Fruit fly (Drosophila melanogaster) whole organism, wandering third instar larva: ENCODE measurements around the gene CG3841.
A peak's percentile ranks its signal among the peaks of the same experiment; 100 is the strongest.

Source experiments
- Abd-B ChIP-seq: fragments of >200 bp; optimal IDR thresholded peaks from 2 replicates; lab custom pipeline; 2017; ENCODE audit warnings: missing biosample characterization, missing genetic modification characterization
- CG32264 ChIP-seq: fragments of 200-800 bp; sonication (Bioruptor generic); optimal IDR thresholded peaks from 2 replicates; lab custom pipeline; 2016; ENCODE audit warnings: missing biosample characterization, missing genetic modification characterization
- CG9705 ChIP-seq: fragments of 200-800 bp; sonication (Bioruptor generic); optimal IDR thresholded peaks from 2 replicates; lab custom pipeline; 2018; ENCODE audit warnings: missing biosample characterization, mild to moderate bottlenecking, missing genetic modification characterization
- CrebA ChIP-seq: fragments of 200-800 bp; sonication (Bioruptor generic); optimal IDR thresholded peaks from 2 replicates; lab custom pipeline; 2016; ENCODE audit warnings: missing biosample characterization, mild to moderate bottlenecking, missing genetic modification characterization, borderline replicate concordance
- Dfd ChIP-seq: fragments of >200 bp; optimal IDR thresholded peaks from 2 replicates; lab custom pipeline; 2017; ENCODE audit warnings: missing biosample characterization, missing genetic modification characterization
- Dif ChIP-seq: fragments of 200-275, 200-300 bp; sonication (Bioruptor generic); optimal IDR thresholded peaks from 2 replicates; lab custom pipeline; 2018; ENCODE audit warnings: missing biosample characterization, missing genetic modification characterization; ENCODE audit not compliant: partially characterized antibody
- GATAd ChIP-seq: sonication (Bioruptor generic); optimal IDR thresholded peaks from 2 replicates; lab custom pipeline; 2016; ENCODE audit warnings: missing biosample characterization, missing genetic modification characterization
- HLH106 ChIP-seq: fragments of 200-800 bp; optimal IDR thresholded peaks from 3 replicates; lab custom pipeline; 2019; ENCODE audit warnings: missing biosample characterization, mild to moderate bottlenecking, missing genetic modification characterization, moderate library complexity
- Hnf4 ChIP-seq: fragments of 200-800 bp; sonication (Bioruptor generic); optimal IDR thresholded peaks from 2 replicates; lab custom pipeline; 2016; ENCODE audit warnings: missing biosample characterization, mild to moderate bottlenecking, missing genetic modification characterization
- Hr78 ChIP-seq: fragments of >200 bp; optimal IDR thresholded peaks from 2 replicates; lab custom pipeline; 2017; ENCODE audit warnings: missing biosample characterization, missing genetic modification characterization
- Hr83 ChIP-seq: fragments of 200-300 bp; sonication (Bioruptor generic); optimal IDR thresholded peaks from 2 replicates; lab custom pipeline; 2016; ENCODE audit warnings: missing biosample characterization, mild to moderate bottlenecking, missing genetic modification characterization, moderate library complexity; ENCODE audit not compliant: poor library complexity, severe bottlenecking
- Jra ChIP-seq: sonication (Bioruptor generic); optimal IDR thresholded peaks from 2 replicates; lab custom pipeline; 2016; ENCODE audit warnings: missing biosample characterization, missing genetic modification characterization
- Mio ChIP-seq: sonication (Bioruptor generic); optimal IDR thresholded peaks from 2 replicates; lab custom pipeline; 2016; ENCODE audit warnings: missing biosample characterization, missing genetic modification characterization
- Myc ChIP-seq: fragments of >200 bp; optimal IDR thresholded peaks from 2 replicates; lab custom pipeline; 2017
- N ChIP-seq: fragments of >200 bp; optimal IDR thresholded peaks from 2 replicates; lab custom pipeline; 2018; ENCODE audit warnings: missing biosample characterization, missing external identifiers, missing genetic modification characterization
- OdsH ChIP-seq: fragments of 200-800 bp; sonication (Bioruptor generic); optimal IDR thresholded peaks from 2 replicates; lab custom pipeline; 2016; ENCODE audit warnings: missing biosample characterization, mild to moderate bottlenecking, missing genetic modification characterization
- Rel ChIP-seq, 2 experiments: fragments of 200-800 bp; sonication (Bioruptor generic) in 1 of 2; optimal IDR thresholded peaks; 2 replicates in 1 of 2; 3 replicates in 1 of 2; lab custom pipeline; 2016 to 2019; ENCODE audit warnings: mild to moderate bottlenecking in 2 of 2, missing biosample characterization in 2 of 2, missing genetic modification characterization in 2 of 2, moderate library complexity in 1 of 2
- Sp1 ChIP-seq: fragments of 200-800 bp; sonication (Bioruptor generic); optimal IDR thresholded peaks from 3 replicates; lab custom pipeline; 2019; ENCODE audit warnings: missing biosample characterization, mild to moderate bottlenecking, missing genetic modification characterization, moderate library complexity
- Vsx2 ChIP-seq: fragments of 200-300, 225-300 bp; sonication (Bioruptor generic); optimal IDR thresholded peaks from 2 replicates; lab custom pipeline; 2018; ENCODE audit warnings: missing biosample characterization, missing genetic modification characterization; ENCODE audit not compliant: partially characterized antibody
- br ChIP-seq: fragments of 200-800 bp; sonication (Bioruptor generic); optimal IDR thresholded peaks from 2 replicates; lab custom pipeline; 2016; ENCODE audit warnings: missing biosample characterization, missing genetic modification characterization
- brk ChIP-seq: fragments of 200-800 bp; sonication (Bioruptor generic); optimal IDR thresholded peaks from 2 replicates; lab custom pipeline; 2016; ENCODE audit warnings: missing biosample characterization, mild to moderate bottlenecking, missing genetic modification characterization
- dl ChIP-seq, 2 experiments: fragments of 175-275, 200-275 bp in 1 of 2; fragments of 200-275 bp in 1 of 2; sonication (Bioruptor generic); optimal IDR thresholded peaks; lab custom pipeline; 2018; ENCODE audit warnings: mild to moderate bottlenecking in 2 of 2, missing biosample characterization in 2 of 2, missing genetic modification characterization in 2 of 2, moderate library complexity in 2 of 2; ENCODE audit not compliant: partially characterized antibody in 2 of 2, insufficient read depth in 1 of 2
- dmrt93B ChIP-seq: fragments of 200-800 bp; sonication (Bioruptor generic); optimal IDR thresholded peaks from 2 replicates; lab custom pipeline; 2018; ENCODE audit warnings: missing biosample characterization, mild to moderate bottlenecking, missing genetic modification characterization
- dsf ChIP-seq: sonication (Bioruptor generic); optimal IDR thresholded peaks from 2 replicates; lab custom pipeline; 2016; ENCODE audit warnings: missing biosample characterization, missing genetic modification characterization, borderline replicate concordance
- ey ChIP-seq: fragments of 200-800 bp; sonication (Bioruptor generic); optimal IDR thresholded peaks from 2 replicates; lab custom pipeline; 2016; ENCODE audit warnings: missing biosample characterization, missing genetic modification characterization
- foxo ChIP-seq, 2 experiments: fragments of 200-800 bp; sonication (Bioruptor generic); optimal IDR thresholded peaks; 2 replicates in 1 of 2; 3 replicates in 1 of 2; lab custom pipeline; 2016 to 2017; ENCODE audit warnings: missing biosample characterization in 2 of 2, missing genetic modification characterization in 2 of 2
- fru ChIP-seq: fragments of 200-800 bp; sonication (Bioruptor generic); optimal IDR thresholded peaks from 3 replicates; lab custom pipeline; 2016; ENCODE audit warnings: missing biosample characterization, mild to moderate bottlenecking, missing genetic modification characterization
- h ChIP-seq: fragments of 200-800 bp; sonication (Bioruptor generic); optimal IDR thresholded peaks from 3 replicates; lab custom pipeline; 2016; ENCODE audit warnings: missing biosample characterization, mild to moderate bottlenecking, missing genetic modification characterization
- lola ChIP-seq: fragments of >200 bp; optimal IDR thresholded peaks from 2 replicates; lab custom pipeline; 2017; ENCODE audit warnings: missing biosample characterization, missing genetic modification characterization
- pan ChIP-seq: fragments of >200 bp; optimal IDR thresholded peaks from 2 replicates; lab custom pipeline; 2017
- psq ChIP-seq: fragments of 200-800 bp; sonication (Bioruptor generic); optimal IDR thresholded peaks from 3 replicates; lab custom pipeline; 2017; ENCODE audit warnings: missing biosample characterization, mild to moderate bottlenecking, missing genetic modification characterization, moderate library complexity
- rgr ChIP-seq: fragments of 200-800 bp; sonication (Bioruptor generic); optimal IDR thresholded peaks from 3 replicates; lab custom pipeline; 2016; ENCODE audit warnings: missing biosample characterization, mild to moderate bottlenecking, missing genetic modification characterization
- sage ChIP-seq: fragments of 200-800 bp; sonication (Bioruptor generic); optimal IDR thresholded peaks from 2 replicates; lab custom pipeline; 2016; ENCODE audit warnings: missing biosample characterization, mild to moderate bottlenecking, missing genetic modification characterization
- sv ChIP-seq: fragments of 200-800 bp; sonication (Bioruptor generic); optimal IDR thresholded peaks from 3 replicates; lab custom pipeline; 2016; ENCODE audit warnings: missing biosample characterization, missing genetic modification characterization
- tai ChIP-seq: sonication (Bioruptor generic); optimal IDR thresholded peaks from 2 replicates; lab custom pipeline; 2016; ENCODE audit warnings: missing biosample characterization, missing genetic modification characterization
- usp ChIP-seq: fragments of >200 bp; optimal IDR thresholded peaks from 2 replicates; lab custom pipeline; 2017; ENCODE audit warnings: missing biosample characterization, missing genetic modification characterization
- woc ChIP-seq: sonication (Bioruptor generic); optimal IDR thresholded peaks from 2 replicates; lab custom pipeline; 2016; ENCODE audit warnings: missing biosample characterization, mild to moderate bottlenecking, missing genetic modification characterization

Gene CG3841

DNA sequence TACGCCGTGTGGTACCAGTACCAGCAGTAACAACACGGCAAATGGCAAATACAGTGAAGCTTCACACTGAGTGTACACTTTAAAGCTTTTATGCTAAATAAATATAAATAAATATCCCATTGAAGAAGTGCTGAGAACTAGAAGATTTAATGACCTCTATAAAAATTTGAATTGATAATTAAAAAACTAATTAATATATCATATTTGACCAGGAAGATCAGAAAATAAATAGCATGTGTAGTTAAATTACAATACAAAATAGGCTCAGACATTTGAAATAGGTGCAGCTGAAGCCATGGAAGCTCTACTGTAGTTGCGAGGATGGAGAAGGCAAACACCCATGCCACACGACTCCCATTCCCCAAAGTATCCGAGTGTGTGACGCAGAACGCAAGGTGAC is 24.7 kb upstream of the CG3841 start:
- TF ChIP-seq rgr (GFP tag; lab: Kevin White, UChicago) (peak; percentile 31), sv (GFP tag; lab: Kevin White, UChicago) (peak; percentile 8), CrebA (GFP tag; lab: Kevin White, UChicago) (no peak), Vsx2 (GFP tag; lab: Kevin White, UChicago) (no peak), foxo (GFP tag; optimal IDR thresholded peaks at IDR 0.05; lab: Kevin White, UChicago) (peak in 1 of 2 experiments; percentile 43), Abd-B (GFP tag; lab: Kevin White, UChicago) (no peak), h (peak; percentile 40), psq (peak; percentile 1), Dif (GFP tag; lab: Kevin White, UChicago) (no peak), ey (GFP tag; lab: Kevin White, UChicago) (peak; percentile 19), HLH106 (tag; lab: Kevin White, UChicago) (peak; percentile 48)

DNA sequence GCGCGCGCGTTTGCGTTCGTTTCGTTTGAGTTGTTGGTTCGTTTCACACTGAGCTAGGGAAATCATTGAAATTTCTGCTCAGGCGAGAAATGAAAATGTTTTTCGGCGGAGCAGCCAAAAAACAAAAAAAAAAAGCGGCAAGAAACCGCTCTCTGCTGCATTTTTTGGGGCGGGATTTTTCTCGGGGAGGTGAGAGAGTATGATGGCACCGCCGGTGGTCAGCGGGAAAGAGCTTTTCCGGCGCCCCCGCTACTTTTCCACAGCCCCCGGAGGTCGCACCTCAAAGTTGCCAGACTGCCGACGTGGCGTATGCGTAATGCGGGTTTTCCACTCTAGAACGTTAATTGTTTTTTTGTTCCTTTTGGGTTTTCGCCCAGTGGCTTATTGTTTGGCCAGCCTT is 23.9 kb upstream of the CG3841 start, which contains the start of gene CG46468:
CG46468 (minus strand) TSS at position 52 of the 400 bp plus-strand sequence.
- no peak for TF ChIP-seq ey (GFP tag; lab: Kevin White, UChicago)
- no peak for TF ChIP-seq N
- TF ChIP-seq Sp1 (GFP tag; lab: Kevin White, UChicago), result no peak
- no peak for TF ChIP-seq sv (GFP tag; lab: Kevin White, UChicago)
- TF ChIP-seq psq, result no peak
- TF ChIP-seq rgr (GFP tag; lab: Kevin White, UChicago), result no peak
- no peak for TF ChIP-seq lola (GFP tag; lab: Kevin White, UChicago)
- no peak for TF ChIP-seq brk
- TF ChIP-seq Hr83, result no peak
- TF ChIP-seq Hnf4 (GFP tag; lab: Kevin White, UChicago), result no peak
- TF ChIP-seq Mio, result no peak
- no peak for TF ChIP-seq CG9705
- TF ChIP-seq br (GFP tag; lab: Kevin White, UChicago), result no peak
- no peak for TF ChIP-seq Dfd (GFP tag; lab: Kevin White, UChicago)
- TF ChIP-seq tai (GFP tag; lab: Kevin White, UChicago), result no peak
- no peak for TF ChIP-seq sage
- no peak for TF ChIP-seq foxo (GFP tag; optimal IDR thresholded peaks at IDR 0.05; lab: Kevin White, UChicago)
- no peak for TF ChIP-seq Dif (GFP tag; lab: Kevin White, UChicago)
- TF ChIP-seq HLH106 (tag; lab: Kevin White, UChicago), result no peak
- no peak for TF ChIP-seq Abd-B (GFP tag; lab: Kevin White, UChicago)

DNA sequence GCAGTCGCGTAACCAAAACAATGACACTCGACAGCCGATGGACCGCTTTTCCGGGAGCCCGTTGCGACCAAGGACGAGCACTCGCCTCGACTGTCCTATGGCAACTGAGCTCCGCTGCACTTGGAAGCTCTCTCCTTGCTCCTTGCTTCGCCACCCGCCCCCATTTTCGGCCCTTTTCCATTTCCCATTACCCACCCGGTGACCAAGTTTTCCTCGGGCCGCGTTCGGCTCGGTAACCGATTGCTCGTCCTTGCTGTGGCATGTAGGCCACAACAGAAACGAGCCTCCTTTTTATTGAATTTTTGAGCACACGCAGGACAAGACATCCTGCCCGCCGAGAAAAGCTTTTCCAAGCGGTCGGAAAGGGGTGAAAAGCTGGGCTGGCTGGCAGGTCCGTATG is 22.6 kb upstream of the CG3841 start, which contains the start of gene jp:
jp (minus strand) TSS at position 95 of the 400 bp plus-strand sequence.
- TF ChIP-seq Hnf4 (GFP tag; lab: Kevin White, UChicago) (no peak), CG32264 (GFP tag; lab: Kevin White, UChicago) (no peak), CG9705 (no peak), Hr83 (no peak), psq (no peak), foxo (GFP tag; optimal IDR thresholded peaks at IDR 0.05; lab: Kevin White, UChicago) (no peak), sv (GFP tag; lab: Kevin White, UChicago) (no peak), woc (GFP tag; lab: Kevin White, UChicago) (no peak), Vsx2 (GFP tag; lab: Kevin White, UChicago) (no peak), Jra (GFP tag; lab: Kevin White, UChicago) (no peak), Abd-B (GFP tag; lab: Kevin White, UChicago) (no peak), rgr (GFP tag; lab: Kevin White, UChicago) (no peak), Hr78 (GFP tag; lab: Kevin White, UChicago) (no peak), Sp1 (GFP tag; lab: Kevin White, UChicago) (no peak), Myc (no peak), pan (lab: Kevin White, UChicago) (no peak), CrebA (GFP tag; lab: Kevin White, UChicago) (no peak), fru (GFP tag; lab: Kevin White, UChicago) (no peak), N (no peak)
- TF ChIP-seq, all 38 proteins: peak for 0

DNA sequence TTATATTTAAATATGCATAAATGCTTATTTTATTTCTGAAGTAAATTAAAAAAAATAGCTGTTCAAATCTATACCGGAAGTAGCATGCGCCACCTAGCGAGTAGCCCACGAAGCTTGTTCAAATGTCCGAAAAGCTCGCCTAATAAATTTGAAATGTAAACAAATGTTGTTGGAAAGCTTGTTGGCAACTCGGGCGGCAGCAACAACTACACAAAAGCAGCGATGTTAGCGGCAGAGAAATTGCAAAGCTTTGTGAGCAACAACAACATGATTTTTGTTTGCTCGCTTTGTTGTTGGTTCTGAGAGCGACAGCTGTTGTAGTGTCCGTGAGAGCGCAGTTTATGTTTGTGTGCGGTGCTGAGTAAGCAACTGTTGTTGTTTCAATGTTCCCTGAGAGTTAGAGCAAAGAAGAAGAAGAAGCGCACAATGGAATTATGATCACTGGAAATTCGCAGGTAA is 21.8 kb upstream of the CG3841 start:
- TF ChIP-seq Dfd (GFP tag; lab: Kevin White, UChicago), result no peak
- peak; percentile 12 for TF ChIP-seq Myc
- TF ChIP-seq usp, result no peak
- TF ChIP-seq CG32264 (GFP tag; lab: Kevin White, UChicago), result peak; percentile 78
- TF ChIP-seq CG9705, result peak; percentile 92
- peak in 1 of 2 experiments; percentile 16 for TF ChIP-seq dl (GFP tag; optimal IDR thresholded peaks at IDR 0.05; lab: Kevin White, UChicago; ENCODE audit: insufficient read depth in 1 of 2, partially characterized antibody in 2 of 2)
- TF ChIP-seq N, result no peak
- TF ChIP-seq rgr (GFP tag; lab: Kevin White, UChicago), result peak; percentile 97
- TF ChIP-seq brk, result peak; percentile 89
- TF ChIP-seq GATAd, result no peak
- no peak for TF ChIP-seq pan (lab: Kevin White, UChicago)
- TF ChIP-seq sage, result peak; percentile 90
- no peak for TF ChIP-seq Dif (GFP tag; lab: Kevin White, UChicago)
- TF ChIP-seq foxo (GFP tag; optimal IDR thresholded peaks at IDR 0.05; lab: Kevin White, UChicago), result peak in 1 of 2 experiments; percentile 83
- TF ChIP-seq fru (GFP tag; lab: Kevin White, UChicago), result peak; percentile 81
- peak; percentile 90 for TF ChIP-seq OdsH (GFP tag; lab: Kevin White, UChicago)
- peak; percentile 46 for TF ChIP-seq woc (GFP tag; lab: Kevin White, UChicago)
- peak; percentile 91 for TF ChIP-seq dmrt93B (GFP tag; lab: Kevin White, UChicago)
- TF ChIP-seq Jra (GFP tag; lab: Kevin White, UChicago), result peak; percentile 30
- peak; percentile 80 for TF ChIP-seq HLH106 (tag; lab: Kevin White, UChicago)
- TF ChIP-seq Hr78 (GFP tag; lab: Kevin White, UChicago), result no peak
- peak; percentile 90 for TF ChIP-seq sv (GFP tag; lab: Kevin White, UChicago)
- TF ChIP-seq dsf (GFP tag; lab: Kevin White, UChicago), result peak; percentile 26
- peak; percentile 75 for TF ChIP-seq Mio
- no peak for TF ChIP-seq Vsx2 (GFP tag; lab: Kevin White, UChicago)
- peak; percentile 92 for TF ChIP-seq Sp1 (GFP tag; lab: Kevin White, UChicago)
- TF ChIP-seq h, result peak; percentile 92
- TF ChIP-seq Rel (GFP tag; optimal IDR thresholded peaks at IDR 0.05; lab: Kevin White, UChicago), result peak; percentile 87
- peak; percentile 67 for TF ChIP-seq Rel (tag; optimal IDR thresholded peaks at IDR 0.05; lab: Kevin White, UChicago)
